Fruit fly (Drosophila melanogaster) whole organism: ENCODE measurements around the gene CG7382.

ENCODE experiments used
- CG8478 ChIP-seq: fragments of >200 bp; optimal IDR thresholded peaks from 2 replicates; lab custom pipeline; 2018; ENCODE audit warnings: inconsistent platforms
- pan ChIP-seq: fragments of >200 bp; optimal IDR thresholded peaks from 2 replicates; lab custom pipeline; 2017
- psq ChIP-seq: fragments of >200 bp; optimal IDR thresholded peaks from 2 replicates; lab custom pipeline; 2017

DNA sequence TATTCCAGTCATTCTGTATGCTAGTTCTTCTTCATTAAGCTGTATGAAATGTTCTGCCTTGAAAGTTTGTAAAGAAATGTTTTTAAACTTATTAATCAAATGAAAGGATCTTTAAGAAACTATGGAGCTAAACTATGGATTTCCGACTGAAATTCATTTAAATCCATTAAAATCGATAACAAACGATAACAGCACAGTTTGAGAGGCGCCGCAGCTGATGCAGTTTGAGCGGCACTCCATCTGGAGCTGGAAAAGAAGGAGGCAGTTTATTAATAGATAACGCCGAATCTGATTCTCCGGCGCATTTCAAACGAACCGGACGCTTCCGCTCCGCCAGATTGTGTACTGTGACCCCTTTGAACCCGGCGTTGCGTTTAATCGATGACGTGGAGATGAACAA, 8.2 kb upstream of the CG7382 start, which contains the start of gene CG31915:
- TF ChIP-seq psq (lab: Kevin White, UChicago): no peak
- TF ChIP-seq CG8478 (lab: Kevin White, UChicago): no peak
- TF ChIP-seq pan: no peak
